Worm (Caenorhabditis elegans): Measurements from ENCODE around the gene usp-33.

DNA sequence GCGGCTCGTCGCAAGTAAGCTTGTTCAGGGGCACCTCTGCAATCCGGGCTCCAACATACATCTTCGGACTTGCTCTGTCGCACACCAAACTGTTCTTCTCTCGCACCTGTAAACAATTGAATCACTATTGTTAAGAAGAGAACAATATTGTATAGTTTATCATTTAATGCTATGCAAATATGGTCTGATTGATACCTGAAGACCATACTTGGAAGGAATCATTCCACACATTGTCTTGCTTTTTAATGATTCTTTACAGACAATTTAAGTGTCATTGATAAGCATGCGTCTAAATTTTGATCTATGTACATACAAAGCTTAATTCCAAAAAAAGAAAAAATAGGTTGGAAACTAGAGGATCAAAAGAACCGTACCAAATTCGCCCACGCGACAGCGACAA lies 44.2 kb upstream of the usp-33 start:
- TF ChIP-seq zag-1 (tag; optimal IDR thresholded peaks at IDR 0.05) = no peak
- no peak for TF ChIP-seq ceh-16 (tag; optimal IDR thresholded peaks at IDR 0.05)
- TF ChIP-seq aly-2 (tag; optimal IDR thresholded peaks at IDR 0.05) = no peak
- no peak for TF ChIP-seq ztf-11 (tag; optimal IDR thresholded peaks at IDR 0.05)
- TF ChIP-seq elt-3 (tag; optimal IDR thresholded peaks at IDR 0.05) = no peak
- TF ChIP-seq nhr-12 (tag; optimal IDR thresholded peaks at IDR 0.05) = no peak
- TF ChIP-seq blmp-1 (tag; optimal IDR thresholded peaks at IDR 0.05; ENCODE audit: insufficient read depth) = no peak
- TF ChIP-seq fos-1 (tag; optimal IDR thresholded peaks at IDR 0.05) = no peak
- no peak for TF ChIP-seq R02D3.7 (tag; optimal IDR thresholded peaks at IDR 0.05)
- no peak for TF ChIP-seq mab-5 (tag; optimal IDR thresholded peaks at IDR 0.05)
